Worm (Caenorhabditis elegans) whole organism, early embryonic: ENCODE results near the gene dyla-1.
"Not testable (repeated sequence)": the region's sequence is repeated elsewhere in the genome, so short reads cannot be mapped to it uniquely, and the experiment has no call there.

Source experiments
- B0310.2 ChIP-seq: sonication (generic microtip); optimal IDR thresholded peaks from 2 replicates; lab custom pipeline; 2016; ENCODE audit warnings: mild to moderate bottlenecking, missing genetic modification characterization, missing compliant biosample characterization
- F13C5.2 ChIP-seq: sonication (generic microtip); optimal IDR thresholded peaks from 2 replicates; lab custom pipeline; 2017; ENCODE audit warnings: mild to moderate bottlenecking, missing genetic modification characterization, inconsistent platforms, missing compliant biosample characterization
- aly-1 ChIP-seq: sonication (generic microtip); optimal IDR thresholded peaks from 2 replicates; lab custom pipeline; 2016; ENCODE audit warnings: missing genetic modification characterization, missing compliant biosample characterization
- ama-1 ChIP-seq: fragments of 150-350 bp; optimal IDR thresholded peaks from 2 replicates; lab custom pipeline; 2014
- ceh-13 ChIP-seq: fragments of 200-800 bp; sonication (Bioruptor generic); optimal IDR thresholded peaks from 2 replicates; lab custom pipeline; 2018; ENCODE audit warnings: mild to moderate bottlenecking, missing genetic modification characterization, missing compliant biosample characterization
- ceh-36 ChIP-seq: sonication (generic microtip); optimal IDR thresholded peaks from 2 replicates; lab custom pipeline; 2016; ENCODE audit warnings: missing genetic modification characterization, inconsistent platforms, missing compliant biosample characterization
- ets-7 ChIP-seq: sonication (generic microtip); optimal IDR thresholded peaks from 2 replicates; lab custom pipeline; 2016; ENCODE audit warnings: missing genotype, missing genetic modification characterization, missing compliant biosample characterization
- flt-1 ChIP-seq: fragments of 200-800 bp; sonication (Bioruptor generic); IDR thresholded peaks from 2 replicates; pipeline ENCODE4 v1.3.6; 2022; ENCODE audit warnings: missing genetic modification characterization, missing compliant biosample characterization
- hmbx-1 ChIP-seq: sonication (generic microtip); optimal IDR thresholded peaks from 2 replicates; lab custom pipeline; 2016; ENCODE audit warnings: mild to moderate bottlenecking, missing genetic modification characterization, missing compliant biosample characterization
- hmg-4 ChIP-seq: fragments of 200-800 bp; sonication (Bioruptor generic); optimal IDR thresholded peaks from 2 replicates; lab custom pipeline; 2018; ENCODE audit warnings: mild to moderate bottlenecking, missing genetic modification characterization, missing compliant biosample characterization
- hnd-1 ChIP-seq: sonication (generic microtip); optimal IDR thresholded peaks from 2 replicates; lab custom pipeline; 2016; ENCODE audit warnings: missing genetic modification characterization, missing compliant biosample characterization
- pes-1 ChIP-seq: fragments of 200-800 bp; sonication (Bioruptor generic); IDR thresholded peaks from 2 replicates; pipeline ENCODE4 v1.3.6; 2022; ENCODE audit warnings: missing genetic modification reagents, missing genetic modification characterization, missing compliant biosample characterization
- scrt-1 ChIP-seq: fragments of 200-800 bp; sonication (Bioruptor generic); IDR thresholded peaks from 2 replicates; pipeline ENCODE4 v1.3.6; 2022; ENCODE audit warnings: missing genetic modification characterization, missing compliant biosample characterization
- sea-1 ChIP-seq: fragments of 200-800 bp; sonication (Bioruptor generic); conservative IDR thresholded peaks from 2 replicates; pipeline ENCODE4 v1.3.6; 2022; ENCODE audit warnings: missing genetic modification characterization, missing compliant biosample characterization
- tbx-11 ChIP-seq: fragments of 200-800 bp; sonication (Bioruptor generic); IDR thresholded peaks from 2 replicates; pipeline ENCODE4 v1.3.6; 2022; ENCODE audit warnings: missing genetic modification characterization, missing compliant biosample characterization
- tbx-37 ChIP-seq: fragments of 200-800 bp; sonication (Bioruptor generic); conservative IDR thresholded peaks from 2 replicates; pipeline ENCODE4 v1.3.6; 2022; ENCODE audit warnings: missing genetic modification reagents, missing genetic modification characterization, missing compliant biosample characterization
- tra-4 ChIP-seq: sonication (generic microtip); optimal IDR thresholded peaks from 2 replicates; lab custom pipeline; 2017; ENCODE audit warnings: missing genetic modification characterization, missing compliant biosample characterization

Gene dyla-1

DNA sequence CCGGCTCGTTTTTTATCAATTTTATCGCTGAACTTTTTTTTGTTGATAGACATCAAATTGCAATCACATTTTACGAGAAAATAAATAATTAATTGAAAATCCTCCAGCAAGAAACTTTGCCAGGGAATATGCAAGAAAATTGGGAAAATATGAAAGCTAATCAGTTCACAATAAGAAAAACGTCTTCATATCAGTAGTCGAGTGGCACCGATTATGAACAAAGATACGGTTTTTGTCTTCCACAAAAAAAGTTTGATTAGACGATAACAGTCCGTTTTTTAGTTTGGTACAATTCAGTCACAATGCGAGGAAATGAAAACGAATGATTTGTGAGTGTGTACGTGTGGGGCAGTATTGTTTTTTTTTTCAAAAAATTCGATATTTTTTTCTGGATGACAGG, 24.2 kb downstream of the dyla-1 start:
- TF ChIP-seq F13C5.2 (no peak), sea-1 (GFP tag; lab: Robert Waterston, UW) (no peak), ets-7 (no peak), tra-4 (tag; lab: Kevin White, UChicago) (no peak), ceh-13 (no peak), flt-1 (GFP tag; lab: Robert Waterston, UW) (no peak), scrt-1 (GFP tag; lab: Robert Waterston, UW) (no peak), ama-1 (lab: Kevin White, UChicago) (no peak), pes-1 (GFP tag; lab: Robert Waterston, UW) (no peak), ceh-36 (no peak), B0310.2 (tag; lab: Kevin White, UChicago) (no peak), aly-1 (tag; lab: Kevin White, UChicago) (no peak), hmg-4 (GFP tag; lab: Kevin White, UChicago) (no peak), hnd-1 (no peak), tbx-11 (GFP tag; lab: Robert Waterston, UW) (no peak), hmbx-1 (tag; lab: Kevin White, UChicago) (no peak), tbx-37 (no peak)

ce11 chrX:16865675-16866074, 24.8 kb downstream of the dyla-1 start:
- TF ChIP-seq hmg-4 (GFP tag; lab: Kevin White, UChicago) (no peak), tbx-11 (GFP tag; lab: Robert Waterston, UW) (no peak), hmbx-1 (tag; lab: Kevin White, UChicago) (no peak), ets-7 (no peak), pes-1 (GFP tag; lab: Robert Waterston, UW) (no peak), aly-1 (tag; lab: Kevin White, UChicago) (no peak), ceh-13 (no peak), F13C5.2 (no peak)

DNA sequence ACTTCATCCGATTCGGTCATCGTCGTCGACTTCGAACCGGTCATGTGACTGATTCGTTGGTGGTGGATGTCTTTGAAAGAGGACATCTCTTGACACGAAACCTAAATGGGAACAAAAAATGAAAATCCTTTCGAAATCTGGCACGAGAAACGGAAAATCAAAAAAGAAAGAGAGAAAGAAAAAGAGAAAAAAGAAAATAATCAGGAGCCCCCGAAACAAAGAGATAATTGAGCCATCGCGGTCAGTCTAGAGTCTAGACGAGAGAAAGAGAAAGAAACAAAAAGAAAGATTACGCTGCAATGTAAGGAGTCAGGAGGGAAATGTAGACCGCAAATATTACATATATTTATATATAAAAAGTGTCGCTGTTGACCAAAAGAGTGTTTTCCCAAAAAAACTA, 28.1 kb downstream of the dyla-1 start, which contains the start of gene aakg-2:
aakg-2 (minus strand) TSS at position 101 of the 400 bp plus-strand sequence.
- TF ChIP-seq ets-7, result no peak
- no peak for TF ChIP-seq sea-1 (GFP tag; lab: Robert Waterston, UW)
- no peak for TF ChIP-seq scrt-1 (GFP tag; lab: Robert Waterston, UW)
- no peak for TF ChIP-seq ama-1 (lab: Kevin White, UChicago)
- TF ChIP-seq tra-4 (tag; lab: Kevin White, UChicago), result no peak
- TF ChIP-seq F13C5.2, result no peak
- no peak for TF ChIP-seq tbx-11 (GFP tag; lab: Robert Waterston, UW)
- TF ChIP-seq aly-1 (tag; lab: Kevin White, UChicago), result no peak
- no peak for TF ChIP-seq flt-1 (GFP tag; lab: Robert Waterston, UW)
- no peak for TF ChIP-seq hnd-1
- TF ChIP-seq tbx-37, result no peak
- no peak for TF ChIP-seq hmg-4 (GFP tag; lab: Kevin White, UChicago)
- no peak for TF ChIP-seq B0310.2 (tag; lab: Kevin White, UChicago)
- TF ChIP-seq hmbx-1 (tag; lab: Kevin White, UChicago), result no peak

DNA sequence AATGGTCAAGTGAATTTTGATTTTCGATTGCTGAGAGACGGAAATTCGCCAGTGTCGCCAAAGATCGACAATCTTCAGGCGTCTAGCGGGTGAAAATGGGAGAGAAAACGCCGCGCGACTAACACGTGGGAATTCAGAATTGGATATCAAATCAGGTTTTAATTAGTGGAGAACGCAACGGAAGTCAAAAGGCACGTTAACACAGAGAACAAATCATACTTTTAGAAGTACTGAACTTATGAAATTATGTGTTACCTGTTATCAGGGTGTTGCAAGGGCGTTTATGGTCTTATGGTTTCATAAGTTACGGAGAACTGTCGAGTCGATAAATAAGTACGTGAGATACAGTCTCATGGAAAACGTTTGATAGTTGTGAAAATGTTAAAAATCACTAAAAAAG, 30.5 kb downstream of the dyla-1 start:
- no peak for TF ChIP-seq F13C5.2
- TF ChIP-seq B0310.2 (tag; lab: Kevin White, UChicago), result no peak
- TF ChIP-seq tbx-37, result no peak
- no peak for TF ChIP-seq ama-1 (lab: Kevin White, UChicago)
- no peak for TF ChIP-seq flt-1 (GFP tag; lab: Robert Waterston, UW)
- TF ChIP-seq hmbx-1 (tag; lab: Kevin White, UChicago), result no peak
- no peak for TF ChIP-seq ets-7
- no peak for TF ChIP-seq aly-1 (tag; lab: Kevin White, UChicago)
- no peak for TF ChIP-seq scrt-1 (GFP tag; lab: Robert Waterston, UW)
- no peak for TF ChIP-seq hmg-4 (GFP tag; lab: Kevin White, UChicago)
- TF ChIP-seq pes-1 (GFP tag; lab: Robert Waterston, UW), result no peak

ce11 chrX:16872446-16872962, 31.7 kb downstream of the dyla-1 start, which contains the start of gene T20F7.1:
Gene T20F7.1 (plus strand): TSS chrX:16872912.
- peak; percentile 47 for TF ChIP-seq F13C5.2
- TF ChIP-seq ets-7, result no peak
- TF ChIP-seq hmg-4 (GFP tag; lab: Kevin White, UChicago), result peak; percentile 19

DNA sequence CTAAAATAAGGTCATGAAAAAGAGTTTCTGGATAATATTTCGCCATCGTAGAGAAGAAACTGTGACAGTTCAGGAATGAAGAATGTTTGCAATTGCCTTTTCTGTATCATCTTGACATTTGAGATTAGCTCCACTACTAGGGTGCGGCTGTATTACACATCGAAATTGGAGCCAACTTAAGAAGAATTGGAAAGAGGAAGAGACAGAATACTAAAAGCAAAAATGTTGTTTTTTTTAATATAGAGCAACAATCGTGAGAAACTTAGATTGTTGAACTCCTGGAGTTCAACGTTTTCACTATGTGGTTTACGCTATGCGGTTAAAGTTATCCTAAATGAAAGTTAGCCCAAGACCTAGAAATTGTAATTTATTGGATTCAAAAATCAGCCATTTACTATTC, 39.6 kb downstream of the dyla-1 start, which contains the start of gene acs-9:
acs-9 (minus strand) TSS at position 101 of the 400 bp plus-strand sequence.
- TF ChIP-seq hnd-1, result no peak
- TF ChIP-seq tbx-11 (GFP tag; lab: Robert Waterston, UW), result no peak
- TF ChIP-seq hmg-4 (GFP tag; lab: Kevin White, UChicago), result no peak
- TF ChIP-seq aly-1 (tag; lab: Kevin White, UChicago), result no peak
- no peak for TF ChIP-seq tbx-37
- no peak for TF ChIP-seq ama-1 (lab: Kevin White, UChicago)
- TF ChIP-seq pes-1 (GFP tag; lab: Robert Waterston, UW), result no peak
- no peak for TF ChIP-seq scrt-1 (GFP tag; lab: Robert Waterston, UW)
- no peak for TF ChIP-seq hmbx-1 (tag; lab: Kevin White, UChicago)
- no peak for TF ChIP-seq B0310.2 (tag; lab: Kevin White, UChicago)

- TF ChIP-seq ets-7; B0310.2 (tag; lab: Kevin White, UChicago); ceh-13: not testable (repeated sequence)
Observed at ce11 chrX:16883426-16883825, 42.6 kb downstream of the dyla-1 start, which contains the start of gene Y13C8A.1. Gene Y13C8A.1 (plus strand): TSS chrX:16883726.

- TF ChIP-seq tra-4 (tag; lab: Kevin White, UChicago), result no peak
- TF ChIP-seq ceh-36, result no peak
- TF ChIP-seq hmbx-1 (tag; lab: Kevin White, UChicago), result no peak
- TF ChIP-seq flt-1 (GFP tag; lab: Robert Waterston, UW), result no peak
- no peak for TF ChIP-seq hmg-4 (GFP tag; lab: Kevin White, UChicago)
- TF ChIP-seq scrt-1 (GFP tag; lab: Robert Waterston, UW), result no peak
- no peak for TF ChIP-seq sea-1 (GFP tag; lab: Robert Waterston, UW)
- no peak for TF ChIP-seq ets-7
- TF ChIP-seq tbx-37, result no peak
- TF ChIP-seq tbx-11 (GFP tag; lab: Robert Waterston, UW), result no peak
- no peak for TF ChIP-seq pes-1 (GFP tag; lab: Robert Waterston, UW)
- no peak for TF ChIP-seq F13C5.2
- TF ChIP-seq aly-1 (tag; lab: Kevin White, UChicago), result no peak
- TF ChIP-seq B0310.2 (tag; lab: Kevin White, UChicago), result no peak
- TF ChIP-seq ceh-13, result no peak
- TF ChIP-seq ama-1 (lab: Kevin White, UChicago), result no peak
- no peak for TF ChIP-seq hnd-1
Observed at ce11 chrX:16884075-16884474, 43.2 kb downstream of the dyla-1 start.
